Worm (Caenorhabditis elegans) whole organism, L2 larva: Measurements from ENCODE around the gene C34E10.10.

ENCODE experiments used
- ama-1 ChIP-seq: fragments of 150-350 bp; optimal IDR thresholded peaks from 2 replicates; lab custom pipeline; 2018; ENCODE audit warnings: inconsistent platforms
- nhr-11 ChIP-seq: fragments of 150-350 bp; optimal IDR thresholded peaks from 2 replicates; lab custom pipeline; 2014; ENCODE audit warnings: missing biosample characterization, missing genetic modification characterization
- nhr-23 ChIP-seq: fragments of 150-350 bp; optimal IDR thresholded peaks from 2 replicates; lab custom pipeline; 2014; ENCODE audit warnings: missing biosample characterization, missing genetic modification reagents, missing genetic modification characterization
- skn-1 ChIP-seq: sonication (generic microtip); optimal IDR thresholded peaks from 2 replicates; lab custom pipeline; 2017; ENCODE audit warnings: missing biosample characterization, missing genetic modification characterization
- snpc-4 ChIP-seq: fragments of 150-350 bp; optimal IDR thresholded peaks from 2 replicates; lab custom pipeline; 2014; ENCODE audit warnings: missing biosample characterization, missing genetic modification characterization
- unc-55 ChIP-seq: fragments of 150-350 bp; sonication (generic microtip); optimal IDR thresholded peaks from 3 replicates; lab custom pipeline; 2014; ENCODE audit warnings: missing biosample characterization, missing genetic modification reagents, missing genetic modification characterization

DNA sequence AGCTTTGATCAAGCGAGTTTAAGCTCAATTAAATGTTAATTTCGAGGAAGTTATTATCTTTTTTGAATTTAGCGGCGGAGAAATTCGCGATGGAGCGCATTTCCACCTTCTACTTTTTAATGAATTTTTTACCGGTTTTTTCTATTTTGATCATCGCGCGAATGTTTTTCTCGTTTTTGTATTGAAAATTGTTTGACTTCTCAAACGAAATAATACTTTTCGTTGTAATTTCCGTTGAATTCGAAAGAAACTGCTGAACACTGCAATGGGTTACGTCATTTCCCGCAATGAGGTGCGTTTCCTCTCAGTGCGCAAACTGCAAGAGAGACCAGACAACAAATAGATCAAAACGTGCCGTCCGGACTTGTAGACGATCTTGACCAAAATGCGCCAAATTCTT is 46.5 kb downstream of the C34E10.10 start:
- TF ChIP-seq skn-1 (tag; lab: Kevin White, UChicago): no peak
- TF ChIP-seq snpc-4 (tag; lab: Kevin White, UChicago): no peak
- no peak for TF ChIP-seq nhr-23 (tag; lab: Kevin White, UChicago)
- no peak for TF ChIP-seq nhr-11 (tag; lab: Kevin White, UChicago)
- TF ChIP-seq ama-1 (lab: Kevin White, UChicago): no peak
- TF ChIP-seq unc-55 (GFP tag; lab: Kevin White, UChicago): no peak
